Fruit fly (Drosophila melanogaster) whole organism, embryonic: Measurements from ENCODE around the gene crq.
A peak's percentile ranks its signal among the peaks of the same experiment; 100 is the strongest.

Experiments used
- BEAF-32 ChIP-seq: fragments of 200-800 bp; sonication (Bioruptor generic); optimal IDR thresholded peaks from 3 replicates; lab custom pipeline; 2017; ENCODE audit warnings: missing biosample characterization, missing genetic modification characterization, mild to moderate bottlenecking, moderate library complexity, missing genetic modification reagents
- Bdp1 ChIP-seq: fragments of 200-800 bp; sonication (Bioruptor generic); optimal IDR thresholded peaks from 3 replicates; lab custom pipeline; 2016; ENCODE audit warnings: missing biosample characterization, missing genetic modification characterization
- Blimp-1 ChIP-seq: fragments of 200-800 bp; sonication (Bioruptor generic); optimal IDR thresholded peaks from 3 replicates; lab custom pipeline; 2018; ENCODE audit warnings: missing biosample characterization, missing genetic modification characterization, mild to moderate bottlenecking, moderate library complexity, missing genetic modification reagents
- CG10321 ChIP-seq: fragments of 200-800 bp; sonication (Bioruptor generic); IDR thresholded peaks from 2 replicates; pipeline ENCODE4 v1.3.6; 2022; ENCODE audit warnings: missing biosample characterization, missing genetic modification characterization
- CG11398 ChIP-seq: fragments of 200-800 bp; sonication (Bioruptor generic); optimal IDR thresholded peaks from 2 replicates; lab custom pipeline; 2016; ENCODE audit warnings: missing biosample characterization, missing genetic modification characterization
- CG11504 ChIP-seq: fragments of 200-800 bp; sonication (Bioruptor generic); optimal IDR thresholded peaks from 3 replicates; lab custom pipeline; 2019; ENCODE audit warnings: missing biosample characterization, mild to moderate bottlenecking, missing genetic modification characterization, moderate library complexity
- CG12104 ChIP-seq: fragments of 200-800 bp; sonication (Bioruptor generic); optimal IDR thresholded peaks from 3 replicates; lab custom pipeline; 2016; ENCODE audit warnings: missing biosample characterization, missing genetic modification characterization
- CG16863 ChIP-seq: fragments of 200-800 bp; sonication (Bioruptor generic); optimal IDR thresholded peaks from 3 replicates; lab custom pipeline; 2016; ENCODE audit warnings: missing biosample characterization, missing genetic modification characterization
- CG17385 ChIP-seq: fragments of 200-800 bp; sonication (Bioruptor generic); optimal IDR thresholded peaks from 3 replicates; lab custom pipeline; 2018; ENCODE audit warnings: missing biosample characterization, mild to moderate bottlenecking, missing genetic modification characterization
- CG18011 ChIP-seq: fragments of 200-800 bp; sonication (Bioruptor generic); optimal IDR thresholded peaks from 2 replicates; lab custom pipeline; 2017; ENCODE audit warnings: missing biosample characterization, missing genetic modification characterization, mild to moderate bottlenecking, moderate library complexity, missing genotype
- CG1832 ChIP-seq: fragments of 200-800 bp; sonication (Bioruptor generic); optimal IDR thresholded peaks from 2 replicates; lab custom pipeline; 2017; ENCODE audit warnings: missing biosample characterization, mild to moderate bottlenecking, missing genetic modification characterization, inconsistent platforms
- CG18599 ChIP-seq: fragments of 200-800 bp; sonication (Bioruptor generic); optimal IDR thresholded peaks from 3 replicates; lab custom pipeline; 2017; ENCODE audit warnings: missing biosample characterization, missing genetic modification characterization, mild to moderate bottlenecking, moderate library complexity, missing genetic modification reagents
- CG2875 ChIP-seq: fragments of 200-800 bp; sonication (Bioruptor generic); optimal IDR thresholded peaks from 2 replicates; lab custom pipeline; 2017; ENCODE audit warnings: missing biosample characterization, mild to moderate bottlenecking, missing genetic modification characterization, missing genetic modification reagents
- CG33213 ChIP-seq: fragments of 200-800 bp; sonication (Bioruptor generic); optimal IDR thresholded peaks from 3 replicates; lab custom pipeline; 2016; ENCODE audit warnings: missing biosample characterization, missing genetic modification characterization
- CG4854 ChIP-seq: fragments of 200-800 bp; sonication (Bioruptor generic); optimal IDR thresholded peaks from 2 replicates; lab custom pipeline; 2016; ENCODE audit warnings: missing biosample characterization, missing genetic modification characterization, inconsistent platforms
- CG6272 ChIP-seq: fragments of 200-800 bp; sonication (Bioruptor generic); IDR thresholded peaks from 2 replicates; pipeline ENCODE4 v1.3.6; 2022; ENCODE audit warnings: missing biosample characterization, missing genetic modification characterization
- CG7271 ChIP-seq: fragments of 200-800 bp; sonication (Bioruptor generic); optimal IDR thresholded peaks from 2 replicates; lab custom pipeline; 2018; ENCODE audit warnings: missing biosample characterization, mild to moderate bottlenecking, missing genetic modification characterization, moderate library complexity
- CG7745 ChIP-seq: fragments of 200-800 bp; sonication (Bioruptor generic); optimal IDR thresholded peaks from 2 replicates; lab custom pipeline; 2018; ENCODE audit warnings: missing biosample characterization, mild to moderate bottlenecking, missing genetic modification characterization, moderate library complexity
- CG8089 ChIP-seq: fragments of 200-800 bp; sonication (Bioruptor generic); optimal IDR thresholded peaks from 3 replicates; lab custom pipeline; 2016; ENCODE audit warnings: missing biosample characterization, missing genetic modification characterization
- CG8478 ChIP-seq: fragments of >200 bp; optimal IDR thresholded peaks from 2 replicates; lab custom pipeline; 2018
- CG8924 ChIP-seq: fragments of 200-800 bp; optimal IDR thresholded peaks from 3 replicates; lab custom pipeline; 2019; ENCODE audit warnings: missing biosample characterization, mild to moderate bottlenecking, missing genetic modification characterization, moderate library complexity
- Dp ChIP-seq: fragments of 200-800 bp; sonication (Bioruptor generic); optimal IDR thresholded peaks from 2 replicates; lab custom pipeline; 2018; ENCODE audit warnings: missing biosample characterization, mild to moderate bottlenecking, missing genetic modification characterization, moderate library complexity
- ERR ChIP-seq: fragments of 200-800 bp; sonication (Bioruptor generic); optimal IDR thresholded peaks from 2 replicates; lab custom pipeline; 2016; ENCODE audit warnings: missing biosample characterization, missing genetic modification characterization
- HHEX ChIP-seq: fragments of 200-800 bp; sonication (Bioruptor generic); optimal IDR thresholded peaks from 3 replicates; lab custom pipeline; 2017; ENCODE audit warnings: missing biosample characterization, mild to moderate bottlenecking, missing genetic modification characterization, missing genetic modification reagents
- HLHmδ ChIP-seq: fragments of 200-800 bp; sonication (Bioruptor generic); optimal IDR thresholded peaks from 2 replicates; lab custom pipeline; 2018; ENCODE audit warnings: missing biosample characterization, mild to moderate bottlenecking, missing genetic modification characterization, moderate library complexity
- Hr51 ChIP-seq, 2 experiments: fragments of 200-800 bp; sonication (Bioruptor generic); optimal IDR thresholded peaks; 2 replicates in 1 of 2; 3 replicates in 1 of 2; lab custom pipeline; 2016 to 2018; ENCODE audit warnings: missing biosample characterization in 2 of 2, missing genetic modification characterization in 2 of 2, mild to moderate bottlenecking in 1 of 2, moderate library complexity in 1 of 2
- Hsf ChIP-seq: fragments of 200-800 bp; sonication (Bioruptor generic); optimal IDR thresholded peaks from 3 replicates; lab custom pipeline; 2016; ENCODE audit warnings: missing biosample characterization, missing genetic modification characterization
- Kr ChIP-seq: fragments of 200-800 bp; sonication (Bioruptor generic); optimal IDR thresholded peaks from 2 replicates; lab custom pipeline; 2017; ENCODE audit warnings: missing biosample characterization, mild to moderate bottlenecking, missing genetic modification characterization
- Lpt ChIP-seq: fragments of >200 bp; optimal IDR thresholded peaks from 2 replicates; lab custom pipeline; 2018; ENCODE audit warnings: missing biosample characterization, missing genetic modification characterization
- Max ChIP-seq: fragments of 200-800 bp; sonication (Bioruptor generic); optimal IDR thresholded peaks from 2 replicates; lab custom pipeline; 2016; ENCODE audit warnings: missing biosample characterization, mild to moderate bottlenecking, missing genetic modification characterization
- Meics ChIP-seq: fragments of 200-800 bp; sonication (Bioruptor generic); optimal IDR thresholded peaks from 2 replicates; lab custom pipeline; 2017; ENCODE audit warnings: missing biosample characterization, mild to moderate bottlenecking, missing genetic modification characterization
- Oaz ChIP-seq: fragments of 200-800 bp; sonication (Bioruptor generic); IDR thresholded peaks from 2 replicates; pipeline ENCODE4 v1.3.6; 2022; ENCODE audit warnings: missing biosample characterization, missing genetic modification characterization
- Pdp1 ChIP-seq, 2 experiments: fragments of 200-800 bp; sonication (Bioruptor generic); optimal IDR thresholded peaks; 3 replicates each; lab custom pipeline; 2016; ENCODE audit warnings: missing biosample characterization in 2 of 2, missing genetic modification characterization in 2 of 2, mild to moderate bottlenecking in 1 of 2, moderate library complexity in 1 of 2
- Poxn ChIP-seq: fragments of 200-800 bp; sonication (Bioruptor generic); IDR thresholded peaks from 2 replicates; pipeline ENCODE4 v1.3.6; 2022; ENCODE audit warnings: missing biosample characterization, missing genetic modification characterization
- Ptx1 ChIP-seq: fragments of 200-800 bp; sonication (Bioruptor generic); IDR thresholded peaks from 2 replicates; pipeline ENCODE4 v1.3.6; 2022; ENCODE audit warnings: missing biosample characterization, missing genetic modification characterization
- Sin3A ChIP-seq: fragments of >200 bp; optimal IDR thresholded peaks from 2 replicates; lab custom pipeline; 2018
- ara ChIP-seq: fragments of 200-800 bp; sonication (Bioruptor generic); IDR thresholded peaks from 2 replicates; pipeline ENCODE4 v1.3.6; 2022; ENCODE audit warnings: missing biosample characterization, missing genetic modification characterization
- ase ChIP-seq: fragments of 200-800 bp; sonication (Bioruptor generic); IDR thresholded peaks from 3 replicates; pipeline ENCODE4 v1.3.6; 2022; ENCODE audit warnings: missing biosample characterization, missing genetic modification characterization
- cato ChIP-seq: fragments of 200-800 bp; sonication (Bioruptor generic); optimal IDR thresholded peaks from 2 replicates; lab custom pipeline; 2016; ENCODE audit warnings: missing biosample characterization, missing genetic modification characterization, borderline replicate concordance
- ci ChIP-seq: fragments of 200-800 bp; sonication (Bioruptor generic); IDR thresholded peaks from 3 replicates; pipeline ENCODE4 v1.3.6; 2022; ENCODE audit warnings: missing biosample characterization, missing genetic modification characterization
- ems ChIP-seq: fragments of 200-800 bp; sonication (Bioruptor generic); optimal IDR thresholded peaks from 3 replicates; lab custom pipeline; 2016; ENCODE audit warnings: missing biosample characterization, missing genetic modification characterization
- gsb ChIP-seq: fragments of 200-800 bp; sonication (Bioruptor generic); IDR thresholded peaks from 2 replicates; pipeline ENCODE4 v1.3.6; 2022; ENCODE audit warnings: missing biosample characterization, missing genetic modification characterization
- nom ChIP-seq: fragments of 200-800 bp; sonication (Bioruptor generic); optimal IDR thresholded peaks from 2 replicates; lab custom pipeline; 2017; ENCODE audit warnings: missing biosample characterization, missing genetic modification characterization, mild to moderate bottlenecking, moderate library complexity, missing genetic modification reagents
- odd ChIP-seq: fragments of 200-800 bp; sonication (Bioruptor generic); optimal IDR thresholded peaks from 2 replicates; lab custom pipeline; 2017; ENCODE audit warnings: missing biosample characterization, mild to moderate bottlenecking, missing genetic modification characterization
- sens-2 ChIP-seq: fragments of 200-800 bp; sonication (Bioruptor generic); IDR thresholded peaks from 2 replicates; pipeline ENCODE4 v1.3.6; 2022; ENCODE audit warnings: missing biosample characterization, missing genetic modification characterization
- sim ChIP-seq: fragments of 200-800 bp; sonication (Bioruptor generic); IDR thresholded peaks from 2 replicates; pipeline ENCODE4 v1.3.6; 2022; ENCODE audit warnings: missing biosample characterization, missing genetic modification characterization
- sob ChIP-seq: fragments of 200-800 bp; sonication (Bioruptor generic); IDR thresholded peaks from 2 replicates; pipeline ENCODE4 v1.3.6; 2022; ENCODE audit warnings: missing biosample characterization, missing genetic modification characterization
- stwl ChIP-seq: fragments of 200-800 bp; sonication (Bioruptor generic); optimal IDR thresholded peaks from 3 replicates; lab custom pipeline; 2018; ENCODE audit warnings: missing biosample characterization, mild to moderate bottlenecking, missing genetic modification characterization, moderate library complexity
- tna ChIP-seq: fragments of 200-800 bp; sonication (Bioruptor generic); IDR thresholded peaks from 2 replicates; pipeline ENCODE4 v1.3.6; 2022; ENCODE audit warnings: missing biosample characterization, missing genetic modification characterization; ENCODE audit not compliant: partially characterized antibody
- zfh2 ChIP-seq: fragments of 200-800 bp; sonication (Bioruptor generic); optimal IDR thresholded peaks from 2 replicates; lab custom pipeline; 2016; ENCODE audit warnings: missing biosample characterization, missing genetic modification characterization

The crq gene

dm6 chr2L:478749-479482 is 26.1 kb upstream of the crq start (continued):
- TF ChIP-seq CG11398, result peak; percentile 61
- peak; percentile 20 for TF ChIP-seq zfh2 (GFP tag; lab: Kevin White, UChicago)
- no peak for TF ChIP-seq CG18011 (GFP tag; lab: Kevin White, UChicago)
- TF ChIP-seq ems, result peak; percentile 17
- TF ChIP-seq CG8089 (GFP tag; lab: Kevin White, UChicago), result no peak
- no peak for TF ChIP-seq Ptx1
- TF ChIP-seq Oaz, result no peak
- TF ChIP-seq CG2875 (GFP tag; lab: Kevin White, UChicago), result peak; percentile 22
- peak; percentile 27 for TF ChIP-seq CG17385 (GFP tag; lab: Kevin White, UChicago)
- no peak for TF ChIP-seq CG4854 (GFP tag; lab: Kevin White, UChicago)
- TF ChIP-seq gsb (GFP tag; lab: Robert Waterston, UW), result no peak
- no peak for TF ChIP-seq cato (GFP tag; lab: Kevin White, UChicago)
- TF ChIP-seq CG7745 (tag; lab: Kevin White, UChicago), result no peak
- no peak for TF ChIP-seq ase
- peak; percentile 68 for TF ChIP-seq HHEX (GFP tag; lab: Kevin White, UChicago)
- TF ChIP-seq sim (GFP tag; lab: Robert Waterston, UW), result no peak
- no peak for TF ChIP-seq CG33213
- TF ChIP-seq sob, result no peak
- no peak for TF ChIP-seq Blimp-1 (GFP tag; lab: Kevin White, UChicago)
- peak; percentile 80 for TF ChIP-seq CG8478 (lab: Kevin White, UChicago)
- TF ChIP-seq HLHmδ, result peak; percentile 49
- TF ChIP-seq ara (GFP tag; lab: Robert Waterston, UW), result no peak
- peak; percentile 9 for TF ChIP-seq BEAF-32
- no peak for TF ChIP-seq ci (GFP tag; lab: Robert Waterston, UW)
- TF ChIP-seq nom (GFP tag; lab: Kevin White, UChicago), result peak; percentile 100
- TF ChIP-seq CG11504 (tag; lab: Kevin White, UChicago), result no peak
- peak; percentile 32 to 81 for TF ChIP-seq Pdp1 (GFP tag; optimal IDR thresholded peaks at IDR 0.05; lab: Kevin White, UChicago)
- peak; percentile 15 for TF ChIP-seq odd (GFP tag; lab: Kevin White, UChicago)
- TF ChIP-seq CG7271, result no peak
- TF ChIP-seq tna (GFP tag; lab: Robert Waterston, UW), result no peak
- TF ChIP-seq CG10321 (GFP tag; lab: Robert Waterston, UW), result no peak
- no peak for TF ChIP-seq Lpt
- no peak for TF ChIP-seq CG6272 (GFP tag; lab: Robert Waterston, UW)
- TF ChIP-seq Bdp1 (GFP tag; lab: Kevin White, UChicago), result peak; percentile 1
- peak; percentile 59 for TF ChIP-seq Max (GFP tag; lab: Kevin White, UChicago)
- no peak for TF ChIP-seq CG12104 (GFP tag; lab: Kevin White, UChicago)
- peak; percentile 52 for TF ChIP-seq ERR (GFP tag; lab: Kevin White, UChicago)
- TF ChIP-seq Hsf (GFP tag; lab: Kevin White, UChicago), result no peak
- no peak for TF ChIP-seq Poxn (GFP tag; lab: Robert Waterston, UW)
- peak; percentile 0 for TF ChIP-seq Dp (GFP tag; lab: Kevin White, UChicago)
- peak; percentile 8 for TF ChIP-seq CG8924
- TF ChIP-seq stwl (tag; lab: Kevin White, UChicago), result no peak
- TF ChIP-seq sens-2 (GFP tag; lab: Robert Waterston, UW), result no peak
- peak; percentile 37 for TF ChIP-seq Meics (GFP tag; lab: Kevin White, UChicago)
- TF ChIP-seq Hr51 (GFP tag; optimal IDR thresholded peaks at IDR 0.05; lab: Kevin White, UChicago), result no peak
- no peak for TF ChIP-seq Kr (GFP tag; lab: Kevin White, UChicago)
- TF ChIP-seq CG16863 (GFP tag; lab: Kevin White, UChicago), result no peak
- peak; percentile 81 for TF ChIP-seq CG18599 (GFP tag; lab: Kevin White, UChicago)
- TF ChIP-seq CG1832 (GFP tag; lab: Kevin White, UChicago), result peak; percentile 96
- TF ChIP-seq Sin3A, result peak; percentile 21
